Fruit fly (Drosophila melanogaster) whole organism, prepupa: ENCODE measurements around the gene Pcyt2.

ENCODE experiments used
- CG15336 ChIP-seq: fragments of 200-800 bp; sonication (Bioruptor generic); IDR thresholded peaks from 2 replicates; pipeline ENCODE4 v1.3.6; 2022; ENCODE audit warnings: missing biosample characterization, missing genetic modification characterization
- CG16779 ChIP-seq: fragments of 200-800 bp; sonication (Bioruptor generic); optimal IDR thresholded peaks from 3 replicates; lab custom pipeline; 2017; ENCODE audit warnings: missing biosample characterization, mild to moderate bottlenecking, missing genetic modification characterization
- CG32006 ChIP-seq: fragments of 200-800 bp; sonication (Bioruptor generic); optimal IDR thresholded peaks from 3 replicates; lab custom pipeline; 2017; ENCODE audit warnings: missing biosample characterization, mild to moderate bottlenecking, missing genetic modification characterization
- CG6163 ChIP-seq: fragments of 200-800 bp; sonication (Bioruptor generic); IDR thresholded peaks from 3 replicates; pipeline ENCODE4 v1.3.6; 2022; ENCODE audit warnings: missing biosample characterization, missing genetic modification characterization
- CG6276 ChIP-seq: fragments of 200-800 bp; sonication (Bioruptor generic); optimal IDR thresholded peaks from 2 replicates; lab custom pipeline; 2017; ENCODE audit warnings: missing biosample characterization, mild to moderate bottlenecking, missing genetic modification characterization
- Gug ChIP-seq: fragments of 200-800 bp; sonication (Bioruptor generic); IDR thresholded peaks from 2 replicates; pipeline ENCODE4 v1.3.6; 2022; ENCODE audit warnings: missing biosample characterization, missing genetic modification characterization
- Sox14 ChIP-seq: fragments of 200-800 bp; sonication (Bioruptor generic); optimal IDR thresholded peaks from 3 replicates; lab custom pipeline; 2016; ENCODE audit warnings: missing biosample characterization, missing genetic modification characterization
- dac ChIP-seq: fragments of 200-800 bp; sonication (Bioruptor generic); optimal IDR thresholded peaks from 2 replicates; lab custom pipeline; 2017; ENCODE audit warnings: missing biosample characterization, mild to moderate bottlenecking, missing genetic modification characterization
- dsx ChIP-seq: fragments of 200-800 bp; optimal IDR thresholded peaks from 3 replicates; lab custom pipeline; 2019; ENCODE audit warnings: missing biosample characterization, mild to moderate bottlenecking, missing genetic modification characterization, moderate library complexity; ENCODE audit not compliant: poor library complexity, severe bottlenecking
- esn ChIP-seq: fragments of 200-800 bp; sonication (Bioruptor generic); optimal IDR thresholded peaks from 2 replicates; lab custom pipeline; 2016; ENCODE audit warnings: missing biosample characterization, mild to moderate bottlenecking, missing genetic modification characterization, moderate library complexity
- fd85E ChIP-seq: fragments of 200-800 bp; sonication (Bioruptor generic); optimal IDR thresholded peaks from 3 replicates; lab custom pipeline; 2016; ENCODE audit warnings: missing biosample characterization, missing genetic modification characterization
- net ChIP-seq: fragments of 200-800 bp; sonication (Bioruptor generic); optimal IDR thresholded peaks from 3 replicates; lab custom pipeline; 2016; ENCODE audit warnings: missing biosample characterization, missing genetic modification characterization
- svp ChIP-seq: fragments of 200-800 bp; sonication (Bioruptor generic); peaks from one replicate; lab custom pipeline; 2016; ENCODE audit warnings: missing biosample characterization, missing genetic modification characterization

DNA sequence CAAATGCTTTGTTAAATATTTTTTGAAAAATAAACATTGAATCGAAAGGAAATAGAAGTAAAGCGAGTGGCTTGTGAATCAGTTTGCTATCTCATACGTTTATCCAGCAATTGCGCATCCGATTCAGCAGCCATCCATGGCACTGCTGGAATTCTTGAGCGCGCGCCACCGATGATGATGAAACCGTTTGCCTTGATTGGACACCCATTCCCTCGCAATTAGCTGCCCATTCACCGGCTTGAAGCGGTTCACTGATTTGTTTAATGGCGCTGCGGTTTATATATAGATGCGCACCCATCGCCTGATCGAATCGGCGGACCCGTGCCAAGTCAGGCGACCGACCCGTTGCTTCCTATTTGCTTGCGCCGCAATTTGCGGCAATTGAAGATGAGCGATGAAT lies at the start of gene Pcyt2:
- TF ChIP-seq CG15336 (GFP tag; lab: Robert Waterston, UW): no peak
- no peak for TF ChIP-seq dac (GFP tag; lab: Kevin White, UChicago)
- no peak for TF ChIP-seq Gug (GFP tag; lab: Robert Waterston, UW)
- no peak for TF ChIP-seq Sox14
- no peak for TF ChIP-seq net (GFP tag; lab: Kevin White, UChicago)
- no peak for TF ChIP-seq esn (GFP tag; lab: Kevin White, UChicago)
- TF ChIP-seq CG16779 (tag; lab: Kevin White, UChicago): no peak
- no peak for TF ChIP-seq svp (GFP tag; lab: Kevin White, UChicago)
- TF ChIP-seq dsx (GFP tag; lab: Kevin White, UChicago): no peak
- no peak for TF ChIP-seq fd85E (GFP tag; lab: Kevin White, UChicago)
- TF ChIP-seq CG6276 (GFP tag; lab: Kevin White, UChicago): no peak
- no peak for TF ChIP-seq CG6163
- no peak for TF ChIP-seq CG32006
